Fruit fly (Drosophila melanogaster) whole organism: ENCODE data around the gene CG31775.
"Not testable (repeated sequence)": the region's sequence is repeated elsewhere in the genome, so short reads cannot be mapped to it uniquely, and the experiment has no call there.

Experiments
- CG8478 ChIP-seq: fragments of >200 bp; optimal IDR thresholded peaks from 2 replicates; lab custom pipeline; 2018; ENCODE audit warnings: inconsistent platforms
- Dll ChIP-seq: fragments of >200 bp; optimal IDR thresholded peaks from 2 replicates; lab custom pipeline; 2017
- EcR ChIP-seq, 2 experiments: fragments of >200 bp; optimal IDR thresholded peaks; 2 replicates each; lab custom pipeline; 2017; ENCODE audit warnings: missing biosample characterization in 2 of 2, missing genetic modification characterization in 2 of 2, missing genetic modification reagents in 2 of 2
- pan ChIP-seq: fragments of >200 bp; optimal IDR thresholded peaks from 2 replicates; lab custom pipeline; 2017
- psq ChIP-seq: fragments of >200 bp; optimal IDR thresholded peaks from 2 replicates; lab custom pipeline; 2017
- usp ChIP-seq: fragments of >200 bp; optimal IDR thresholded peaks from 2 replicates; lab custom pipeline; 2017; ENCODE audit warnings: missing biosample characterization, missing genetic modification characterization, mixed read lengths

Gene CG31775

DNA sequence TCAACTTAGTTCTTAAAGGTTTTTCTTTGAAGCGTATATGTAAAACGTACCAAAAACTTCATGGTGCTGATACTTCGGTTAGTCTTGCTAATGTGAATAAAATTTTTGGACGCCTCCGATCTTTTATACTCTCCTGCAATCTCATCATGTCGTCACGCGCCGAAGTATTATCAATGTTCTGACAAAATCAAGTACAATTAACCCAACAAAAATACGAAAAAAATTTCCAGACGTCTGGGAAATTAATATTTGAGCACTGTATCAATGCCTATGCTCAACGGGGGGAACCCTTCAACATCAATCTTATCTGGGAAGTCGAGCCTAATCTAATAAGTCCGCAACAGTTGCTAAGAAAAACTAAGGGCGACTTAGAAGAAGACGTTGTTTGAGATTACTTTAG lies at the start of gene CG31775:
Gene CG31775 (minus strand): TSS at position 101 of the 400 bp plus-strand sequence.
- TF ChIP-seq pan; EcR (GFP tag; optimal IDR thresholded peaks at IDR 0.05; lab: Kevin White, UChicago); CG8478 (lab: Kevin White, UChicago): not testable (repeated sequence)

dm6 chr2L:14784498-14784897 lies 46.9 kb upstream of the CG31775 start, which contains the start of gene CG18636:
CG18636 (minus strand) TSS chr2L:14784598.
- no peak for TF ChIP-seq psq (lab: Kevin White, UChicago)
- no peak for TF ChIP-seq Dll (lab: Kevin White, UChicago)
- no peak for TF ChIP-seq usp
- no peak for TF ChIP-seq pan
- TF ChIP-seq EcR (GFP tag; optimal IDR thresholded peaks at IDR 0.05; lab: Kevin White, UChicago) = no peak
- TF ChIP-seq CG8478 (lab: Kevin White, UChicago) = no peak

DNA sequence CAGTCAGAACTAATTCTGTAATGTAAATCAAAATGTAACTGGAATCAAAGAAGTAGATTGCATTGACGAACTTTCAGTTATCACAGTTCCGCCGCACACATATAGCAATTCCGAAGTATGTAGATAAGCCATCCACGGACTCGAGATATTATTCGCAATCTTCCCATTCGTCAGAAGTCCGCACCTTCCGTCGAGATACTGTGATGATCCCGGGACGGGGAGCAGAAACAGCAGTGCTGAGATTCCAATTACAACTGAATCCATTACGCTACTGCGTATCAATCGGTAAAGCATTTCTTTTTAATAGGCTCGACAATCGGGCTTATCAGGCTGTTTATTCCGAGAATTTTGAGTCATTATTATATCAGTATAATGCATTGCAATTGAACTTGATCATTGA lies 37.1 kb upstream of the CG31775 start, which contains the start of gene CG4650:
Gene CG4650 (minus strand): TSS at position 269 of the 400 bp plus-strand sequence.
- TF ChIP-seq psq (lab: Kevin White, UChicago) = no peak
- no peak for TF ChIP-seq Dll (lab: Kevin White, UChicago)
- TF ChIP-seq EcR (GFP tag; optimal IDR thresholded peaks at IDR 0.05; lab: Kevin White, UChicago) = no peak
- TF ChIP-seq CG8478 (lab: Kevin White, UChicago) = no peak
- TF ChIP-seq pan = no peak
- TF ChIP-seq usp = no peak

dm6 chr2L:14765608-14766007 lies 28.0 kb upstream of the CG31775 start, which contains the start of gene CG4701:
CG4701 (plus strand) TSS chr2L:14765908.
- TF ChIP-seq psq (lab: Kevin White, UChicago) (no peak), usp (no peak), CG8478 (lab: Kevin White, UChicago) (no peak), Dll (lab: Kevin White, UChicago) (no peak), pan (no peak), EcR (GFP tag; optimal IDR thresholded peaks at IDR 0.05; lab: Kevin White, UChicago) (no peak)

DNA sequence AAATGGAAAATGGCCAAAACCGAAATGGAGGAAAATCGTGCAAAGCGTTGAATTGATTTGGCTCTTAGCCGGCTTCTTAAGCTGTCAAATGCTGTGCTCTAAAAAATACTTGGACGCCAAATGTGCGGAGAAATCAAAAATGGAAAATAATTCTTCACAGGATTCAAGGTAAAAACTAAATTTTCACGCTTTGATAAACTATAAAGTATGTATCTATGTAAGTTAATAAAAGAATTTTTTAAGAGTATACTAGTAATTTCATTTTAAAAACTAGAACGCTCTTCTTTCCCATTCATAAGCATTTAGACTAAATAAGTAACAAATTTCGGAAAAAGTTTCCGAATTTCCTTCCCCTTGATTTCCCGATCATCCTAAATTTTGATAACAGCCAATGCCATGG lies 24.9 kb upstream of the CG31775 start, which contains the start of gene CSN1a:
Gene CSN1a (plus strand): TSS at position 301 of the 400 bp plus-strand sequence.
- TF ChIP-seq pan = no peak
- TF ChIP-seq psq (lab: Kevin White, UChicago) = no peak
- no peak for TF ChIP-seq CG8478 (lab: Kevin White, UChicago)

DNA sequence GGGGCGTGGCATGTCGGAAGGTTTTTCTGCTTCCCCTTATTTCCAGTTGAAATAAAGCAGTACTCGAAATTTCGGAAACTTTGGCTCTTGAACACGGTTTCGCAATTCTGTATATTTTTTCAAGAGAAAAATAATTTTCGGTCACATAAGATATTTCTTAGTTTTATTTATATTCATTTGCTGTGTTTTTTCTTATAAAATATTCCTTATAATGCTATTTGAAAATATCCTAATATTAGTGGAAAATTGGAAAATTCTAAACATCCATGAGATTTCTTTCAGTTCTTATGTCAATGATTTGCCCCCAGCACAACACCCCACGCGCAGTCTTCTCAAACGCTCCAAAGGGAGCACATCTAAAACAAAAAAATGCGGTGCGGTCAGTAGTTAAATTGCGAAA lies 22.9 kb upstream of the CG31775 start, which contains the start of gene CG4691:
Gene CG4691 (plus strand): TSS at position 301 of the 400 bp plus-strand sequence.
- TF ChIP-seq psq (lab: Kevin White, UChicago) (no peak), usp (no peak), Dll (lab: Kevin White, UChicago) (no peak), pan (no peak), CG8478 (lab: Kevin White, UChicago) (no peak), EcR (GFP tag; optimal IDR thresholded peaks at IDR 0.05; lab: Kevin White, UChicago) (no peak)

DNA sequence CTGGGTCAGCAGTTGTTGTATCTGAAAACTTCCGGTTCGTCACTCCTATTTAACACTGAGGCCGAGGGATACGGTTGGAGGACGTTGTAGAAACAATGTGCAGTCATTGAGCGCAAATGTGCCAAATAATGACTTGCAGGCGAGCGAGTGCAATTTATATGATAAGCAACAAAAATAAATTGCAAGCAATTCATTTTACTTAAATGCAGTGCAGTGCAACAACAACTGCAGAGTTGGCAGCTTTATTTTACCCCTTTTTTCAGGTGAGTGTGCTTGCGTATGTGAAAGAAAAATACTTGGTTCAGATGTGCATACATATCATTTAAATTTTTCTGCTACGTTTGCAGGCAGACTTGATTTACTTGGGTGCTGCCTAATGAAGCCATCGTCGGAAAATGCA lies 8.5 kb upstream of the CG31775 start:
- TF ChIP-seq EcR (GFP tag; optimal IDR thresholded peaks at IDR 0.05; lab: Kevin White, UChicago) = no peak

DNA sequence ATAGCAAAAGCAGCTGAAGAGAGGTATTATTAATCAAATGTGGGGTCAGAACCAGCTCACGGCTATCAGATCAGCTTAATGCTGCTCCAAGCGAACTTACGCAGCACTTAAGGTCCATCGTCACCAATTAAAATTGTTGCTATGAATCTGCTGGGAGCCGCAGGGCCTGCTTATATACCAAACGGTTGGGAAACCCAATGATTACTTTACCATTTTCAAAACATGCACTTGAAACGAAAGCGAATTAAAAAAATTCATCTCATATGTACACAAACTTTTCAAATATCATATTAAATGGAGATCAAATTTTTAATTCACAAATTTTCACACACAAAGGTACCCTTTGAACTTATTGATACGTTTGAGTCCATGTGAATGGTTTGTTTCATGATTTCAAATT lies 7.5 kb upstream of the CG31775 start, which contains the start of gene CG42587:
Gene CG42587 (minus strand): TSS at position 143 of the 400 bp plus-strand sequence.
- TF ChIP-seq CG8478 (lab: Kevin White, UChicago) = no peak
- no peak for TF ChIP-seq Dll (lab: Kevin White, UChicago)
- TF ChIP-seq psq (lab: Kevin White, UChicago) = no peak
- TF ChIP-seq pan = no peak
- TF ChIP-seq usp = no peak
- TF ChIP-seq EcR (GFP tag; optimal IDR thresholded peaks at IDR 0.05; lab: Kevin White, UChicago) = no peak

DNA sequence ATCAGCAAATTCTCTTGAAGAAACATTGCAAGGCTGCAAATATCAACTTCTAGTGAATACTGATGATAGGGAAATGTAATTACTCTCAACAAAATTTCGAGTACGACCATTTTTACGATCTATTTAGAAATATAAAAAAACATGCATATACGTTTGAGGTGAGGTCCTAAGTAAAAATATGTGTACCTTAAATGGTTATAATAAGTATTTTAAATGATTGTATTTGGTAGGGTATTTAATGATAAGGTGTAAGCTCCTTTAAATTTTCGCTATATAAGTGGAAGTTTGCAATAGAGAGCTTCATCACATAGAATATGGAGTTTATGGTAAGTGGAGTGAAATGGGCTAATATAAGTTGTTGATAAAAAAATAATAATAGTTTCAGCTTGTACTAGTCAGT lies 6.6 kb upstream of the CG31775 start, which contains the start of gene CG42681:
Gene CG42681 (plus strand): TSS at position 301 of the 400 bp plus-strand sequence.
- TF ChIP-seq CG8478 (lab: Kevin White, UChicago) (no peak), EcR (GFP tag; optimal IDR thresholded peaks at IDR 0.05; lab: Kevin White, UChicago) (no peak), usp (no peak), psq (lab: Kevin White, UChicago) (no peak), Dll (lab: Kevin White, UChicago) (no peak), pan (no peak)

- TF ChIP-seq Dll (lab: Kevin White, UChicago) = no peak
- no peak for TF ChIP-seq psq (lab: Kevin White, UChicago)
- TF ChIP-seq usp = no peak
- no peak for TF ChIP-seq EcR (GFP tag; optimal IDR thresholded peaks at IDR 0.05; lab: Kevin White, UChicago)
- TF ChIP-seq CG8478 (lab: Kevin White, UChicago) = no peak
- TF ChIP-seq pan = no peak
Observed at dm6 chr2L:14743337-14743736, 5.8 kb upstream of the CG31775 start.

dm6 chr2L:14742893-14743292 lies 5.3 kb upstream of the CG31775 start, which contains the start of gene CG34166:
CG34166 (plus strand) TSS chr2L:14743193.
- not testable (repeated sequence) for TF ChIP-seq CG8478 (lab: Kevin White, UChicago); pan; psq (lab: Kevin White, UChicago)

dm6 chr2L:14741740-14742139 lies 4.2 kb upstream of the CG31775 start, which contains the start of gene CG42586:
CG42586 (minus strand) TSS chr2L:14741840.
- TF ChIP-seq CG8478 (lab: Kevin White, UChicago); psq (lab: Kevin White, UChicago); usp: not testable (repeated sequence)

DNA sequence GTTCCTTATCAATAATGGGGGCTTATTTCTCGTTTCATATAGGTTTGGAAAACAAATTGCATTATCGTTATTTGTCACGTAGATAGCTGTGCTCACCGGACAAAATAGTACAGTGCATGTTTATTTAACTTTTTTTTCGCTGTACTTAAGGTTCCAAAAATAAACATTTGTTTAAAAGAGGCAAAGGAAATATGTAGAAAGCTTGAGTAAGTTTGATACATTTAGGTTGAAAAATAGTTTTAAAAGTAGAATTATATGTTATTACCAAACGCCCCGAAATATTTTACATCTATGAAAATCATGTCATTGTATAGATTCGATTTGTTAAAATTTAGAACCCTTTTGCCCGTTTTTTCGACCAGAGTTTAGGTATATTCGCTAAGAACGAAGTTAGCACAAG lies 2.0 kb upstream of the CG31775 start, which contains the start of gene CG42585:
Gene CG42585 (plus strand): TSS at position 301 of the 400 bp plus-strand sequence.
- TF ChIP-seq psq (lab: Kevin White, UChicago); CG8478 (lab: Kevin White, UChicago); pan: not testable (repeated sequence)
